Worm (Caenorhabditis elegans) whole organism, L4 larva: ENCODE results near the gene npp-1.

Source experiments
- ceh-82 ChIP-seq: sonication (generic microtip); optimal IDR thresholded peaks from 2 replicates; lab custom pipeline; 2017; ENCODE audit warnings: missing biosample characterization, missing genetic modification characterization
- daf-8 ChIP-seq: fragments of 200-800 bp; sonication (Bioruptor generic); IDR thresholded peaks from 2 replicates; pipeline ENCODE4 v1.3.6; 2022; ENCODE audit warnings: missing genetic modification characterization, missing compliant biosample characterization
- fkh-10 ChIP-seq: fragments of 150-350 bp; optimal IDR thresholded peaks from 2 replicates; lab custom pipeline; 2014; ENCODE audit warnings: missing biosample characterization, missing genetic modification reagents, missing genetic modification characterization
- hif-1 ChIP-seq, 2 experiments: sonication (generic microtip); optimal IDR thresholded peaks; 2 replicates each; lab custom pipeline; 2016 to 2017; ENCODE audit warnings: missing compliant biosample characterization in 2 of 2, missing genetic modification characterization in 2 of 2, missing genetic modification reagents in 2 of 2, missing genotype in 2 of 2, mild to moderate bottlenecking in 1 of 2
- hlh-30 ChIP-seq: sonication (generic microtip); optimal IDR thresholded peaks from 2 replicates; lab custom pipeline; 2017; ENCODE audit warnings: antibody characterized with exemption, mild to moderate bottlenecking, missing genetic modification characterization, missing compliant biosample characterization; ENCODE audit not compliant: insufficient read depth
- lin-29 ChIP-seq: fragments of 200-800 bp; sonication (Bioruptor generic); IDR thresholded peaks from 2 replicates; pipeline ENCODE4 v1.3.6; 2022; ENCODE audit warnings: missing genetic modification reagents, missing genetic modification characterization, missing compliant biosample characterization
- lir-3 ChIP-seq: sonication (generic microtip); optimal IDR thresholded peaks from 2 replicates; lab custom pipeline; 2016; ENCODE audit warnings: mild to moderate bottlenecking, missing genetic modification characterization, missing compliant biosample characterization
- nhr-6 ChIP-seq: fragments of 150-350 bp; optimal IDR thresholded peaks from 2 replicates; lab custom pipeline; 2014; ENCODE audit warnings: missing biosample characterization, missing genetic modification characterization
- snpc-4 ChIP-seq: fragments of 150-350 bp; optimal IDR thresholded peaks from 2 replicates; lab custom pipeline; 2014; ENCODE audit warnings: missing biosample characterization, missing genetic modification characterization
- unc-130 ChIP-seq: sonication (generic microtip); optimal IDR thresholded peaks from 2 replicates; lab custom pipeline; 2016; ENCODE audit warnings: missing genetic modification reagents, missing genetic modification characterization, missing compliant biosample characterization
- unc-62 ChIP-seq, 3 experiments: fragments of 150-350 bp in 1 of 3; sonication (generic microtip); optimal IDR thresholded peaks in 2 of 3; peaks in 1 of 3; 1 replicate in 1 of 3; 2 replicates in 2 of 3; lab custom pipeline; 2014 to 2017; ENCODE audit warnings: missing biosample characterization in 3 of 3, missing genetic modification characterization in 3 of 3, missing genetic modification reagents in 3 of 3, missing genotype in 1 of 3
- ztf-11 ChIP-seq: fragments of 150-350 bp; optimal IDR thresholded peaks from 2 replicates; lab custom pipeline; 2014; ENCODE audit warnings: missing biosample characterization, missing genetic modification characterization

- no peak for TF ChIP-seq fkh-10
- no peak for TF ChIP-seq hlh-30 (tag; lab: Kevin White, UChicago)
- TF ChIP-seq snpc-4 (tag; lab: Kevin White, UChicago): no peak
- TF ChIP-seq lir-3 (tag; lab: Kevin White, UChicago): no peak
- TF ChIP-seq daf-8 (GFP tag; lab: Robert Waterston, UW): no peak
- TF ChIP-seq unc-62 (GFP tag; optimal IDR thresholded peaks at IDR 0.05 in 1 of 2; lab: Kevin White, UChicago): no peak
- TF ChIP-seq unc-62 (tag; optimal IDR thresholded peaks at IDR 0.05; lab: Kevin White, UChicago): no peak
- no peak for TF ChIP-seq nhr-6 (tag; lab: Kevin White, UChicago)
- no peak for TF ChIP-seq unc-130 (GFP tag; lab: Kevin White, UChicago)
- TF ChIP-seq ztf-11 (tag; lab: Kevin White, UChicago): no peak
- TF ChIP-seq lin-29 (GFP tag; lab: Robert Waterston, UW): no peak
- TF ChIP-seq hif-1 (tag; optimal IDR thresholded peaks at IDR 0.05; lab: Kevin White, UChicago): no peak
- TF ChIP-seq ceh-82 (tag; lab: Kevin White, UChicago): no peak
Measured at ce11 chrIV:9836317-9836716, 22.0 kb upstream of the npp-1 start, which contains the start of gene msp-81.
